Fruit fly (Drosophila melanogaster): ENCODE data around the gene MED14.

DNA sequence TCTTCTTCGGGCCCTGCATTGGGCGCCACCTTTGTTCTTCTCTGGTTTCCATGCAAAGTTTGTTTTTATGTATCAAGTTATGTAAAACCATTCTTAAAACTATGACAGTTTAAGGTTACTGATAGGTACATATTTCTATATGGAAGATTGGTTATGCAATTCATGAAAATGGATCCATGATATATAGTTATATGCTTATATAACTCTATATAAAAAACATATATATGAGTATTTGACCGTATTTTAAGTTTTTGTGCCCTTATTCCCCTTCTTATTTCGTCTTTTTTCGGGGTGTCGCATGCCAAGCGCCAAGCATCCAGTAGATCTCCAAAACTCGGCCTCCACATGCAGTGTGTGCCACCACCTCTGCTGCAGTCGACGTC is 23.0 kb downstream of the MED14 start:
- no peak for TF ChIP-seq brk (GFP tag; optimal IDR thresholded peaks at IDR 0.05)
- no peak for TF ChIP-seq lola (GFP tag; optimal IDR thresholded peaks at IDR 0.05)
- TF ChIP-seq Jra (GFP tag; optimal IDR thresholded peaks at IDR 0.05): no peak
